Worm (Caenorhabditis elegans) whole organism, L2 larva: Measurements from ENCODE around the gene nhr-123.

Experiments used
- C34F6.9 ChIP-seq: fragments of 150-350 bp; optimal IDR thresholded peaks from 2 replicates; lab custom pipeline; 2014; ENCODE audit warnings: missing biosample characterization, missing genetic modification characterization
- ZK546.5 ChIP-seq: sonication (generic microtip); optimal IDR thresholded peaks from 2 replicates; lab custom pipeline; 2017; ENCODE audit warnings: missing biosample characterization, missing genetic modification characterization
- ama-1 ChIP-seq: fragments of 150-350 bp; optimal IDR thresholded peaks from 2 replicates; lab custom pipeline; 2018; ENCODE audit warnings: inconsistent platforms
- ceh-16 ChIP-seq: fragments of 150-350 bp; optimal IDR thresholded peaks from 2 replicates; lab custom pipeline; 2014; ENCODE audit warnings: missing biosample characterization, missing genetic modification characterization
- crh-2 ChIP-seq: sonication (generic microtip); optimal IDR thresholded peaks from 2 replicates; lab custom pipeline; 2017; ENCODE audit warnings: missing biosample characterization, missing genetic modification characterization
- egl-27 ChIP-seq: sonication (generic microtip); optimal IDR thresholded peaks from 3 replicates; lab custom pipeline; 2017; ENCODE audit warnings: missing biosample characterization, missing genetic modification reagents, missing genetic modification characterization
- elt-3 ChIP-seq: sonication (generic microtip); optimal IDR thresholded peaks from 2 replicates; lab custom pipeline; 2017; ENCODE audit warnings: missing biosample characterization, missing genetic modification characterization
- fos-1 ChIP-seq: fragments of 150-350 bp; optimal IDR thresholded peaks from 2 replicates; lab custom pipeline; 2014; ENCODE audit warnings: missing biosample characterization, missing genetic modification characterization
- gmeb-1 ChIP-seq: fragments of 150-350 bp; optimal IDR thresholded peaks from 2 replicates; lab custom pipeline; 2014; ENCODE audit warnings: missing biosample characterization, missing genetic modification characterization
- lin-13 ChIP-seq: fragments of 150-350 bp; optimal IDR thresholded peaks from 2 replicates; lab custom pipeline; 2014; ENCODE audit warnings: missing biosample characterization, missing genetic modification reagents, missing genetic modification characterization
- lin-39 ChIP-seq: fragments of 150-350 bp; optimal IDR thresholded peaks from 2 replicates; lab custom pipeline; 2014; ENCODE audit warnings: missing biosample characterization, missing genetic modification reagents, missing genetic modification characterization
- mab-5 ChIP-seq: fragments of 150-350 bp; optimal IDR thresholded peaks from 2 replicates; lab custom pipeline; 2014; ENCODE audit warnings: missing biosample characterization, missing genetic modification characterization
- mdl-1 ChIP-seq, 2 experiments: fragments of 150-350 bp in 1 of 2; sonication (generic microtip) in 1 of 2; optimal IDR thresholded peaks; 2 replicates each; lab custom pipeline; 2017; ENCODE audit warnings: missing biosample characterization in 2 of 2, missing genetic modification characterization in 2 of 2
- nhr-129 ChIP-seq: fragments of 150-350 bp; optimal IDR thresholded peaks from 2 replicates; lab custom pipeline; 2014; ENCODE audit warnings: missing biosample characterization, missing genetic modification characterization
- nhr-21 ChIP-seq: fragments of 150-350 bp; optimal IDR thresholded peaks from 2 replicates; lab custom pipeline; 2014; ENCODE audit warnings: missing biosample characterization, missing genetic modification characterization
- nhr-237 ChIP-seq: fragments of 150-350 bp; optimal IDR thresholded peaks from 2 replicates; lab custom pipeline; 2014; ENCODE audit warnings: missing biosample characterization, missing genetic modification characterization
- nhr-77 ChIP-seq: fragments of 150-350 bp; optimal IDR thresholded peaks from 2 replicates; lab custom pipeline; 2014; ENCODE audit warnings: missing biosample characterization, missing genetic modification characterization
- peb-1 ChIP-seq: fragments of 150-350 bp; optimal IDR thresholded peaks from 2 replicates; lab custom pipeline; 2014; ENCODE audit warnings: missing biosample characterization, missing genetic modification characterization
- sma-9 ChIP-seq, 2 experiments: fragments of 150-350 bp in 1 of 2; sonication (generic microtip) in 1 of 2; optimal IDR thresholded peaks; 2 replicates each; lab custom pipeline; 2014 to 2016; ENCODE audit warnings: missing genetic modification characterization in 2 of 2, mild to moderate bottlenecking in 1 of 2, missing biosample characterization in 1 of 2, missing compliant biosample characterization in 1 of 2, missing genetic modification reagents in 1 of 2, moderate library complexity in 1 of 2
- zag-1 ChIP-seq: fragments of 150-350 bp; optimal IDR thresholded peaks from 2 replicates; lab custom pipeline; 2014; ENCODE audit warnings: missing biosample characterization, missing genetic modification characterization
- ztf-4 ChIP-seq: fragments of 150-350 bp; optimal IDR thresholded peaks from 2 replicates; lab custom pipeline; 2014; ENCODE audit warnings: missing biosample characterization, missing genetic modification characterization

The nhr-123 gene

DNA sequence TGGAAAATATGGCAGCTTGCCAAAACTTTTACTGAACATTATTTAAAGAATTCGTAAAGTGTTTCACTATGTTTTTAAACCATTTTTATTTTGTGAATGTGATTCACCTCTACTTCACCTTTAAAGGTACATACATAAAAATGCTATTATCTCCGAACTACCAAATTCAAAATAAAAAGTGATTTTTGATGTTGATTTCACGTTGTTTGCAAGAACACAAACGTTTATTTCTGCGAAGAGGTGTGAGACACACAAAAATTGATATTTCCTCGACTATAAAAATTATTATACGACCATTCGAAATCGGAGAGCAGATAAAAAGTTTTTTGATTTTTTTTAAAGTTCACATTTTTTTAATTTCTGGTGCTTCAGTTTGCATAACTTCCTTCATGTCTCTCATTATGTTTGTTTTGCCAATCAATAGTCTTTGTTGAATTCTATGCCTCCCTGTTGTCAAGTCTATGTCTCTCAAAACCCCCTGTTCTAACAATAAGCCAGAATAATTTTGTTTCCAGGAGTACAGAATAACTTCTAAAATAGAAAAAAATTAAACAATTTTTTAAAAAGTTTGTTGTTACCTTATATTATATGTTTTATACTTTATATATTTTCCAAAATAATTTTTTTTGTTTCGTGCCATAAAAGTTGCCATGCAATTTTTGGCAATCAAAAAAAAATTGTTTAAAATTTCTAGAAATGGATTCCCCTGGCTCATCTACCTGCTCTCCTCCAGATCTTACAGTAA is at the start of gene nhr-123:
nhr-123 (plus strand) TSS at position 695 of the 745 bp plus-strand sequence.
- no peak for TF ChIP-seq ama-1 (lab: Kevin White, UChicago)
- TF ChIP-seq fos-1 (tag; lab: Kevin White, UChicago) = peak; percentile 41
- TF ChIP-seq, all 48 proteins: peak for 1

DNA sequence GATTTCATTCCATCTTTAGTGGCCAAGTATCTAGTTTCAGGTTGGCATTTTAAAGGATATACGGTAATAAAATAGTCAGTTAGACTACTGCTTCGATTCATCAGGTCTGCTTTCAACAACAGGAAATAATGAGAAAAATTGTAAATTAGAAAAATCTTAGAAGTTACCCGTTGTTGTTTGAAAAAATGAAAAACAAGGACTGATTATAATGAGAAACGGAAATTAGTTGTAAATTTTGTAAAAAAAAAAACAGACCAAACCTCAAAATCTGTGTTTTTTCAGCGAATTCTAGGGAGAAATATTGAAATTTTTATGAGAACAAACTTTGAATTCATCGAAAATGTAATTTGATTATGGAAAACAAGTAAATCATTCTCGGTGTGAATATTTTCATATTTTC is 48.2 kb upstream of the nhr-123 start, which contains the start of gene srh-62:
srh-62 (minus strand) TSS at position 101 of the 400 bp plus-strand sequence.
- TF ChIP-seq elt-3 (tag; lab: Kevin White, UChicago) = no peak

DNA sequence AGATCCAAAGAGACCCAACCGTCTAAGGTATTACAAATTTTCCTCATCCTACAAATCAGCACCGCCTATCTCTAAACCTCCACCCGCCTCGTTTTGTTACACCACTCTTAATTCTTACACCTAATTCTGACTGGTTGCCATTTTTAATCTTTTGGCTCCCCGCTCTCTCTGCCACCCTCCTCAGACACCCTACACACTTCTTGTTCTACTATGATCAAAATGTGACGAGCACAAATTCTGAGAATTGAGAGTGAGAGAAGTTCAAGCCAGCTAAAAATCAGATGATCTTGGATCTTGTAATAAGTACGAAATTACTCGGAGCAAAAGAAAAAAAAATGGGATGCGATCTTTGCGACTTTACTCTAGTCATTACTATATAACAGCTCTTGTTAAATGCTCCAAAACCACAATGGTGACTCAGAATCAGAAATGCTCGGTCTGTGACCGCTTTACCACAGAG is 47.0 kb upstream of the nhr-123 start, which contains the start of gene nhr-252:
nhr-252 (plus strand) TSS at position 410 of the 460 bp plus-strand sequence.
- no peak for TF ChIP-seq ceh-16 (tag; lab: Kevin White, UChicago)
- TF ChIP-seq gmeb-1 (tag; lab: Kevin White, UChicago) = no peak
- peak; percentile 35 for TF ChIP-seq sma-9 (GFP tag; optimal IDR thresholded peaks at IDR 0.05; lab: Kevin White, UChicago)
- no peak for TF ChIP-seq sma-9 (tag; optimal IDR thresholded peaks at IDR 0.05; lab: Kevin White, UChicago)

DNA sequence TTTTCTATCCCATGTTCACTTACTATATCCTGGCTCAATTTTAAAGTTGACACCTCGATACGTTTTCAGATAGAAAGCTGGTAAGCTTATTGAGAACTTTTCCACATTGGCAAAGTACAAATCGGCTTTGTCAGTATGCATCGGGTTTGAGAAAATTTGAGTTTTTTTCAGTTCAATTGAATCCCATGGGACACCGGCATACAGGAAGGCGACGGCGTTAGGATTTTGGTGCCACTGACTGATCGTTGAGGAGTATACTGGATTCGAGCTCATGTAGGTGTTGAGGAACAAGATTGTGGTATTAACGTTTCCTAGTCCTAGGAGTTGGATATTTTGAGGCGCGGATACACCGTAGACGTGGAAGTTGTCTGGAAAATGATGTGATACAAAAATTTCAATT is 38.4 kb upstream of the nhr-123 start:
- TF ChIP-seq peb-1 (tag; lab: Kevin White, UChicago) (no peak), ama-1 (lab: Kevin White, UChicago) (no peak), mab-5 (tag; lab: Kevin White, UChicago) (no peak), egl-27 (tag; lab: Kevin White, UChicago) (no peak), nhr-77 (tag; lab: Kevin White, UChicago) (no peak), nhr-237 (tag; lab: Kevin White, UChicago) (no peak), C34F6.9 (tag; lab: Kevin White, UChicago) (no peak), lin-39 (tag; lab: Kevin White, UChicago) (no peak)

DNA sequence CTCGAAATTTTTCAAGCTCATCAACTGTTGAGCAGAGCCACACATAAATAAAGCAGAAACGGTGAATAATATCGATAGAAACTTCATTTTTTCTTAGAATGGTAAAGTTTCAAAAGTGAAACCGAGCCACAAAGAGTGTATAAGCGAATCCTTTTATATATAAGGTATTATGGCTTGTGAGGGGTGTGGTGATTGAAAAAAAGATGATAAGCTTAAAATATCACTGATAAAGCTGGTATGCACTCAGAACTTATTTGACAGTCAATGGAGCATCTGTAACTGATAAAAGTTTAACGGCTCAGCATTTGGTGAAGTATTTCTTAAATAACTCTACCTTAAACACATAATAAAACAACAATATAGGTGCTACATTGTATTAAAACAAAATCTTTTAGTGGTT is 36.6 kb upstream of the nhr-123 start, which contains the start of gene dod-19:
dod-19 (minus strand) TSS at position 130 of the 400 bp plus-strand sequence.
- TF ChIP-seq sma-9 (GFP tag; optimal IDR thresholded peaks at IDR 0.05; lab: Kevin White, UChicago) (peak; percentile 46), sma-9 (tag; optimal IDR thresholded peaks at IDR 0.05; lab: Kevin White, UChicago) (no peak), mab-5 (tag; lab: Kevin White, UChicago) (no peak), mdl-1 (tag; optimal IDR thresholded peaks at IDR 0.05; lab: Kevin White, UChicago) (no peak), fos-1 (tag; lab: Kevin White, UChicago) (peak; percentile 69)

DNA sequence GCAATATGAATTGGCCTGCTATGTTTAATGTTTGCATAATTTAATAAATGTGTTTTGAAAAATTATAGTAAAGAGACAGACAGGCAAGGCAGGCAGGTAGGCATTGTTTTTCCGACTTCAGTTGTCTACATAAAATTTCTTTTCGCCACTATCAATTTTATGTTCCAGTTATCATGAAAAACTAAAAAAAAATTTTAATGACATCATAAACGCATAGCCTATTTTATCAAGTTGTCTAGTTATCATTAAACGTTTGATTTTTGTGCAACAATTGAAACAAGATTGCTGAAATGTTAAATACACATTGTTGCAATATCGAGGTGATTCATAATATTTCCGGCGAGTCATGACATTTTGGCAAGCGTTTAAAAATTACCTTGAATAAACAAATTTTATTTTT is 36.2 kb upstream of the nhr-123 start:
- TF ChIP-seq fos-1 (tag; lab: Kevin White, UChicago) (peak; percentile 79), crh-2 (tag; lab: Kevin White, UChicago) (no peak), zag-1 (tag; lab: Kevin White, UChicago) (no peak), egl-27 (tag; lab: Kevin White, UChicago) (no peak)

DNA sequence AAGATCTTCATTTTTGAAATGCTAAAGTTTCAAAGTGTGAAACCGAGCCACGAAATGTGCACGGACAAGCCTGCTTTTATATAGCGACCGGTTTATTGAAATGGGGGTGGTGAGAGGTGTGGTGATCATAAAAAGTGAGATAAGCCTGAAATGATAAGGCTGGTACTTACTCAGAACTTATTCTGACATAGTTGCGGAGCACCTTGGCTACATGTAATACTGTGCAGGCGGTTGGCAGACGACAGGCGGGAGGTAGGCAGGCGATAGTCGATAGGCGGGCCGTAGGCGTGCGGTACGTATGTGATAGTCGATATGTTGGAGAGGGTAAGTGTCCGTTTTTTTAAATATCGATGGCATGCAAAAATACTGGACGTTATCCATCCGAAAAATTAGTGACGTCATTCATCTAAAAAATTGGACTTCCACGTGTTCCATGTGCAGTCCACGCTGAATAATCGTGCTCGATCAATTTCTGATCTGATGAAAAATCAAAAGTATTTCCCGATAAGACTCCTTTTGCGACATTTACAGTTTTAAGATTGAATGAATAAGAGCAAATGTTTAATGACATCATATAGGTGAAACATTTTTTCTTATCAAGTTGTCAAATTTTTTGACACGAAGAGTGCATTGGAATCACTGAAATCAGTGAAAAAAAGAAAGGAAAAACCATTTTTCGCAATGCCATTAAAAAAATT is 33.4 kb upstream of the nhr-123 start, which contains the start of gene irg-8:
irg-8 (minus strand) TSS at position 51 of the 698 bp plus-strand sequence.
- TF ChIP-seq sma-9 (GFP tag; optimal IDR thresholded peaks at IDR 0.05; lab: Kevin White, UChicago) (peak; percentile 31), sma-9 (tag; optimal IDR thresholded peaks at IDR 0.05; lab: Kevin White, UChicago) (no peak), fos-1 (tag; lab: Kevin White, UChicago) (peak; percentile 54), C34F6.9 (tag; lab: Kevin White, UChicago) (no peak), ztf-4 (tag; lab: Kevin White, UChicago) (no peak), nhr-129 (tag; lab: Kevin White, UChicago) (no peak)

DNA sequence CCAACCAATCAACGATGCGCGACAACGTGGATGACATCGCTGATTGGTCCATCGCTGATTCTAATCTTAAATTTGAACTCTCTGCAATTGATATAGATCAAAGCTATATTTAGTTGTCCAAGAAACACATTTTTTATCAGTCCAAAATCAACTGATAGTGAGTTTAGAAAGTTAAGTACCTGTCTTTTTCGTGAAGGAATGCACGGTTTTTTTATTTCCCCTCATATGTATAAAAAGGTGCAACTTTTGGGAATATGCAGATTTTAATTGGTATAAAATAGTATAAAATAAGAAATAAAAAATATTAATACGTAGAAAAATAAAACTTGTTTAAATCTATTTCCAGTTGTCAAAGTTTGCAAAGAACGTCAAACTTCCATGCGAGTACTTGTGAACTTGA is 32.8 kb upstream of the nhr-123 start, which contains the start of gene Y39D8A.1:
Y39D8A.1 (plus strand) TSS at position 301 of the 400 bp plus-strand sequence.
- TF ChIP-seq nhr-129 (tag; lab: Kevin White, UChicago) = no peak
- no peak for TF ChIP-seq fos-1 (tag; lab: Kevin White, UChicago)
- TF ChIP-seq lin-13 (GFP tag; lab: Kevin White, UChicago) = no peak
- TF ChIP-seq ZK546.5 (tag; lab: Kevin White, UChicago) = no peak
- no peak for TF ChIP-seq elt-3 (tag; lab: Kevin White, UChicago)
- no peak for TF ChIP-seq nhr-21 (tag; lab: Kevin White, UChicago)
